Worm (Caenorhabditis elegans): ENCODE measurements around the gene F32D8.3.

The F32D8.3 gene

ce11 chrV:10856901-10857637 is 29.6 kb upstream of the F32D8.3 start (continued):
- TF ChIP-seq egl-27 (tag; optimal IDR thresholded peaks at IDR 0.05): no peak
- no peak for TF ChIP-seq spr-3 (GFP tag; optimal IDR thresholded peaks at IDR 0.05)
- TF ChIP-seq sdz-12 (GFP tag; optimal IDR thresholded peaks at IDR 0.05): no peak

- TF ChIP-seq D1046.2 (GFP tag; IDR thresholded peaks at IDR 0.05) (no peak), unc-39 (tag; optimal IDR thresholded peaks at IDR 0.05) (no peak), madf-9 (GFP tag; conservative IDR thresholded peaks at IDR 0.05) (no peak), aha-1 (tag) (peak; percentile 96), nhr-237 (tag; optimal IDR thresholded peaks at IDR 0.05) (no peak), ZK337.2 (GFP tag; IDR thresholded peaks at IDR 0.05) (no peak), ztf-11 (tag; optimal IDR thresholded peaks at IDR 0.05) (no peak), F10B5.3 (tag; optimal IDR thresholded peaks at IDR 0.05) (no peak), mdt-29 (GFP tag; IDR thresholded peaks at IDR 0.05) (no peak), skn-1 (tag; optimal IDR thresholded peaks at IDR 0.05) (no peak), tag-97 (GFP tag; IDR thresholded peaks at IDR 0.05) (no peak), F44E2.7 (GFP tag; IDR thresholded peaks at IDR 0.05) (no peak), T26A8.4 (GFP tag; IDR thresholded peaks at IDR 0.05) (no peak), ctbp-1 (GFP tag; IDR thresholded peaks at IDR 0.05) (peak; percentile 85), T20F7.1 (GFP tag; optimal IDR thresholded peaks at IDR 0.05) (no peak), daf-16 (GFP tag; optimal IDR thresholded peaks at IDR 0.05) (peak in 1 of 2 experiments; percentile 92), daf-16 (tag; optimal IDR thresholded peaks at IDR 0.05) (peak; percentile 16), spr-3 (GFP tag; optimal IDR thresholded peaks at IDR 0.05) (no peak), lsy-2 (tag; optimal IDR thresholded peaks at IDR 0.05) (peak; percentile 59 to 67), dmd-8 (GFP tag; IDR thresholded peaks at IDR 0.05) (no peak), lin-29 (GFP tag; IDR thresholded peaks at IDR 0.05) (0 out of 2 replicates have a peak, but pooled peaks have one; percentile 12), hlh-11 (tag; optimal IDR thresholded peaks at IDR 0.05) (peak; percentile 92), hmg-1.1 (GFP tag; IDR thresholded peaks at IDR 0.05) (peak; percentile 70; the same call in 1 of the 2 replicates), F26F4.8 (GFP tag; conservative IDR thresholded peaks at IDR 0.05) (no peak), zip-11 (GFP tag; IDR thresholded peaks at IDR 0.05) (no peak), arid-1 (GFP tag; conservative IDR thresholded peaks at IDR 0.05) (no peak), ceh-28 (tag; optimal IDR thresholded peaks at IDR 0.05) (no peak), zag-1 (tag; optimal IDR thresholded peaks at IDR 0.05) (peak; percentile 66), unc-130 (GFP tag; optimal IDR thresholded peaks at IDR 0.05) (no peak), Y105C5A.15 (GFP tag; IDR thresholded peaks at IDR 0.05) (no peak), nhr-102 (tag; optimal IDR thresholded peaks at IDR 0.05) (no peak), daf-8 (GFP tag; IDR thresholded peaks at IDR 0.05) (no peak), saeg-2 (GFP tag; IDR thresholded peaks at IDR 0.05) (peak; percentile 98), sdz-12 (GFP tag; optimal IDR thresholded peaks at IDR 0.05) (peak; percentile 36), aly-2 (tag; optimal IDR thresholded peaks at IDR 0.05) (no peak), tra-1 (GFP tag; IDR thresholded peaks at IDR 0.05) (peak; percentile 81), lin-13 (GFP tag; optimal IDR thresholded peaks at IDR 0.05) (no peak), nhr-77 (tag; optimal IDR thresholded peaks at IDR 0.05) (no peak), hif-1 (tag; optimal IDR thresholded peaks at IDR 0.05) (peak in 1 of 2 experiments; percentile 63), attf-4 (tag; optimal IDR thresholded peaks at IDR 0.05) (no peak), ZK546.5 (tag; optimal IDR thresholded peaks at IDR 0.05) (no peak), ztf-7 (tag; optimal IDR thresholded peaks at IDR 0.05) (no peak), cey-2 (tag; optimal IDR thresholded peaks at IDR 0.05; ENCODE audit: borderline replicate concordance, insufficient read depth) (peak; percentile 7), rbr-2 (tag; optimal IDR thresholded peaks at IDR 0.05) (peak; percentile 70), ces-1 (GFP tag; optimal IDR thresholded peaks at IDR 0.05) (no peak), nhr-111 (GFP tag; optimal IDR thresholded peaks at IDR 0.05) (no peak), unc-62 (GFP tag; optimal IDR thresholded peaks at IDR 0.05 in 1 of 2) (peak in 1 of 2 experiments; percentile 99), unc-62 (tag; optimal IDR thresholded peaks at IDR 0.05) (no peak), nhr-42 (GFP tag; IDR thresholded peaks at IDR 0.05) (no peak)
Observed at ce11 chrV:10858340-10858739, 28.3 kb upstream of the F32D8.3 start.
